Worm (Caenorhabditis elegans): Measurements from ENCODE around the gene ipla-1.

ce11 chrII:4572579-4572978, 28.6 kb downstream of the ipla-1 start:
- TF ChIP-seq W03F9.2 (tag; optimal IDR thresholded peaks at IDR 0.05) (no peak), him-1 (tag; optimal IDR thresholded peaks at IDR 0.05) (no peak)
